Worm (Caenorhabditis elegans): ENCODE measurements around the gene abt-1.
A peak's percentile ranks its signal among the peaks of the same experiment; 100 is the strongest.

Gene abt-1

DNA sequence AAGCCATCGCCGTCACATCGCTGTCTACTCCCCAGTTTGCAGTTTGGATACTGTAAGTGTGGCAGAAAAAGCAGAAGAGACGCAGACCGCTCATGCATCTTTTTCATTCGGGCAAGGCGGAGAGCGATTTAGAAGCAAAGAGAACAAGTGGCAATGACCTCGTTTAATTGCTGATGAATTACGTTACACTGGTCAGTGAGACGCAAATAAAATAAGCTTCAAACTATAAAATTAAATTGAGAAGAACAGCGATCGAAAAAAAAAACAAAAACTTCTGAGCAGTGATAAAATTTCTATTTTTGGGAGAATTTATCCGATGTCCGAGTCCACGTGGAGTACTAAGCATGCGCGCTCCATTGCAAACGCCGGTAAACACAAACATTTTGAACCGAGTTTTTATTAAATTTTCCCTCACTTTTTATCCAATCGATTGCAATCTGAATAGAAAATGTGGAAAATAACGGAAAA lies 7.4 kb upstream of the abt-1 start, which contains the start of gene C24F3.2:
Gene C24F3.2, plus strand, starts transcription at position 418 of the 468 bp plus-strand sequence.
- TF ChIP-seq ceh-90 (tag; optimal IDR thresholded peaks at IDR 0.05) (no peak), unc-98 (GFP tag; IDR thresholded peaks at IDR 0.05) (no peak), nhr-12 (tag; optimal IDR thresholded peaks at IDR 0.05) (no peak), fkh-4 (tag; optimal IDR thresholded peaks at IDR 0.05; ENCODE audit: borderline replicate concordance) (no peak), ceh-88 (GFP tag; IDR thresholded peaks at IDR 0.05) (no peak), nhr-11 (tag; optimal IDR thresholded peaks at IDR 0.05) (no peak), zag-1 (tag; optimal IDR thresholded peaks at IDR 0.05) (no peak), C34B4.2 (tag; optimal IDR thresholded peaks at IDR 0.05) (no peak), mef-2 (tag; optimal IDR thresholded peaks at IDR 0.05) (no peak), isw-1 (GFP tag; IDR thresholded peaks at IDR 0.05) (peak; percentile 16; the same call in 1 of the 2 replicates), nhr-84 (tag; optimal IDR thresholded peaks at IDR 0.05) (no peak), nhr-71 (tag; optimal IDR thresholded peaks at IDR 0.05) (peak; percentile 81), fkh-10 (GFP tag; optimal IDR thresholded peaks at IDR 0.05) (no peak), nhr-20 (tag; optimal IDR thresholded peaks at IDR 0.05) (peak; percentile 80), lin-14 (GFP tag; optimal IDR thresholded peaks at IDR 0.05) (peak; percentile 94), aha-1 (tag; optimal IDR thresholded peaks at IDR 0.05) (no peak), alr-1 (tag; optimal IDR thresholded peaks at IDR 0.05; ENCODE audit: borderline replicate concordance) (no peak), lin-13 (GFP tag; optimal IDR thresholded peaks at IDR 0.05) (peak; percentile 11), mab-9 (GFP tag; IDR thresholded peaks at IDR 0.05) (no peak), vab-15 (tag; optimal IDR thresholded peaks at IDR 0.05) (peak; percentile 52), tlp-1 (tag; optimal IDR thresholded peaks at IDR 0.05) (no peak), nhr-19 (GFP tag; conservative IDR thresholded peaks at IDR 0.05) (peak; percentile 45), skn-1 (tag; optimal IDR thresholded peaks at IDR 0.05) (peak; percentile 24), ces-1 (GFP tag; optimal IDR thresholded peaks at IDR 0.05) (no peak), rnt-1 (tag; optimal IDR thresholded peaks at IDR 0.05) (peak; percentile 75), sptf-1 (tag; optimal IDR thresholded peaks at IDR 0.05) (no peak), elt-2 (tag; optimal IDR thresholded peaks at IDR 0.05) (no peak), hpl-2 (GFP tag; optimal IDR thresholded peaks at IDR 0.05) (no peak), hlh-4 (tag; optimal IDR thresholded peaks at IDR 0.05) (no peak), ceh-63 (GFP tag; optimal IDR thresholded peaks at IDR 0.05) (no peak), nhr-237 (tag; optimal IDR thresholded peaks at IDR 0.05) (no peak), unc-130 (tag; optimal IDR thresholded peaks at IDR 0.05) (peak; percentile 42), fkh-8 (tag; optimal IDR thresholded peaks at IDR 0.05) (peak; percentile 69), elt-3 (tag; optimal IDR thresholded peaks at IDR 0.05) (peak in 2 of 6 experiments; percentile 36 to 54), ztf-4 (tag; optimal IDR thresholded peaks at IDR 0.05) (peak; percentile 48), lir-3 (tag; optimal IDR thresholded peaks at IDR 0.05; ENCODE audit: poor library complexity) (no peak), irx-1 (tag; optimal IDR thresholded peaks at IDR 0.05) (peak; percentile 61), pax-3 (tag; optimal IDR thresholded peaks at IDR 0.05) (no peak), grh-1 (GFP tag; IDR thresholded peaks at IDR 0.05) (no peak), efl-1 (optimal IDR thresholded peaks at IDR 0.05) (peak; percentile 41 to 79), efl-1 (GFP tag; optimal IDR thresholded peaks at IDR 0.05 in 1 of 2) (peak; percentile 80 to 97), unc-86 (tag; optimal IDR thresholded peaks at IDR 0.05) (peak; percentile 26), lin-15B (tag; optimal IDR thresholded peaks at IDR 0.05) (no peak), ztf-11 (tag; optimal IDR thresholded peaks at IDR 0.05) (no peak), ceh-8 (GFP tag; optimal IDR thresholded peaks at IDR 0.05) (no peak), nhr-90 (tag; optimal IDR thresholded peaks at IDR 0.05; ENCODE audit: poor library complexity) (peak; percentile 56), nhr-77 (tag; optimal IDR thresholded peaks at IDR 0.05) (peak; percentile 38), nhr-85 (tag) (peak; percentile 94), unc-30 (tag; optimal IDR thresholded peaks at IDR 0.05) (no peak), tbx-2 (tag; optimal IDR thresholded peaks at IDR 0.05) (peak; percentile 49), ama-1 (optimal IDR thresholded peaks at IDR 0.05) (no peak), dpl-1 (GFP tag; optimal IDR thresholded peaks at IDR 0.05) (peak; percentile 60 to 85 (median 74)), lin-35 (GFP tag; optimal IDR thresholded peaks at IDR 0.05) (peak; percentile 77 to 87), nhr-28 (tag; optimal IDR thresholded peaks at IDR 0.05) (no peak)
